Fruit fly (Drosophila melanogaster) whole organism, embryonic: ENCODE measurements around the gene CG10019.

ENCODE experiments used
- CG10209 ChIP-seq: fragments of 200-800 bp; sonication (Bioruptor generic); optimal IDR thresholded peaks from 3 replicates; lab custom pipeline; 2017; ENCODE audit warnings: missing biosample characterization, mild to moderate bottlenecking, missing genetic modification characterization, missing genetic modification reagents
- CG10321 ChIP-seq: fragments of 200-800 bp; sonication (Bioruptor generic); IDR thresholded peaks from 2 replicates; pipeline ENCODE4 v1.3.6; 2022; ENCODE audit warnings: missing biosample characterization, missing genetic modification characterization
- CG10366 ChIP-seq: fragments of 200-800 bp; sonication (Bioruptor generic); IDR thresholded peaks from 2 replicates; pipeline ENCODE4 v1.3.6; 2022; ENCODE audit warnings: missing biosample characterization, missing genetic modification characterization
- CG11723 ChIP-seq: fragments of 200-800 bp; sonication (Bioruptor generic); optimal IDR thresholded peaks from 2 replicates; lab custom pipeline; 2017; ENCODE audit warnings: missing biosample characterization, mild to moderate bottlenecking, missing genetic modification characterization
- CG13296 ChIP-seq: fragments of 200-800 bp; sonication (Bioruptor generic); optimal IDR thresholded peaks from 3 replicates; lab custom pipeline; 2018; ENCODE audit warnings: missing biosample characterization, mild to moderate bottlenecking, missing genetic modification characterization
- CG14441 ChIP-seq: fragments of 200-800 bp; sonication (Bioruptor generic); IDR thresholded peaks from 2 replicates; pipeline ENCODE4 v1.3.6; 2022; ENCODE audit warnings: missing biosample characterization, missing genetic modification characterization
- CG17385 ChIP-seq: fragments of 200-800 bp; sonication (Bioruptor generic); optimal IDR thresholded peaks from 3 replicates; lab custom pipeline; 2018; ENCODE audit warnings: missing biosample characterization, mild to moderate bottlenecking, missing genetic modification characterization
- CG18262 ChIP-seq: fragments of 200-800 bp; optimal IDR thresholded peaks from 3 replicates; lab custom pipeline; 2019; ENCODE audit warnings: missing biosample characterization, mild to moderate bottlenecking, missing genetic modification characterization, moderate library complexity
- CG1832 ChIP-seq: fragments of 200-800 bp; sonication (Bioruptor generic); optimal IDR thresholded peaks from 2 replicates; lab custom pipeline; 2017; ENCODE audit warnings: missing biosample characterization, mild to moderate bottlenecking, missing genetic modification characterization, inconsistent platforms
- CG2875 ChIP-seq: fragments of 200-800 bp; sonication (Bioruptor generic); optimal IDR thresholded peaks from 2 replicates; lab custom pipeline; 2017; ENCODE audit warnings: missing biosample characterization, mild to moderate bottlenecking, missing genetic modification characterization, missing genetic modification reagents
- CG2889 ChIP-seq: fragments of 200-800 bp; sonication (Bioruptor generic); IDR thresholded peaks from 3 replicates; pipeline ENCODE4 v1.3.6; 2022; ENCODE audit warnings: missing biosample characterization, missing genetic modification characterization
- CG31441 ChIP-seq: fragments of 200-800 bp; sonication (Bioruptor generic); IDR thresholded peaks from 2 replicates; pipeline ENCODE4 v1.3.6; 2022; ENCODE audit warnings: missing biosample characterization, missing genetic modification characterization
- CG42726 ChIP-seq: fragments of 200-800 bp; sonication (Bioruptor generic); IDR thresholded peaks from 2 replicates; pipeline ENCODE4 v1.3.6; 2022; ENCODE audit warnings: missing biosample characterization, missing genetic modification characterization; ENCODE audit not compliant: partially characterized antibody
- CG6765 ChIP-seq: fragments of 200-800 bp; sonication (Bioruptor generic); optimal IDR thresholded peaks from 3 replicates; lab custom pipeline; 2017; ENCODE audit warnings: missing biosample characterization, mild to moderate bottlenecking, missing genetic modification characterization
- CG6854 ChIP-seq: fragments of 200-800 bp; sonication (Bioruptor generic); optimal IDR thresholded peaks from 3 replicates; lab custom pipeline; 2017; ENCODE audit warnings: missing biosample characterization, mild to moderate bottlenecking, missing genetic modification characterization
- CG9727 ChIP-seq: fragments of 200-800 bp; sonication (Bioruptor generic); optimal IDR thresholded peaks from 3 replicates; lab custom pipeline; 2017; ENCODE audit warnings: missing biosample characterization, mild to moderate bottlenecking, missing genetic modification characterization
- Dbx ChIP-seq: fragments of 200-800 bp; sonication (Bioruptor generic); IDR thresholded peaks from 3 replicates; pipeline ENCODE4 v1.3.6; 2022; ENCODE audit warnings: missing biosample characterization, missing genetic modification characterization
- Dip2 ChIP-seq: fragments of 200-800 bp; sonication (Bioruptor generic); IDR thresholded peaks from 2 replicates; pipeline ENCODE4 v1.3.6; 2022; ENCODE audit warnings: missing biosample characterization, missing genetic modification characterization
- MTF-1 ChIP-seq: fragments of 200-800 bp; sonication (Bioruptor generic); optimal IDR thresholded peaks from 2 replicates; lab custom pipeline; 2018; ENCODE audit warnings: missing biosample characterization, mild to moderate bottlenecking, missing genetic modification characterization, borderline replicate concordance
- Nf-YC ChIP-seq: fragments of 200-800 bp; optimal IDR thresholded peaks from 3 replicates; lab custom pipeline; 2019; ENCODE audit warnings: missing biosample characterization, mild to moderate bottlenecking, missing genetic modification characterization, moderate library complexity
- Oaz ChIP-seq: fragments of 200-800 bp; sonication (Bioruptor generic); IDR thresholded peaks from 2 replicates; pipeline ENCODE4 v1.3.6; 2022; ENCODE audit warnings: missing biosample characterization, missing genetic modification characterization
- Trl ChIP-seq, 3 experiments: fragments of >200 bp in 2 of 3; fragments of 200-800 bp in 1 of 3; sonication (Bioruptor generic) in 1 of 3; optimal IDR thresholded peaks; 2 replicates in 1 of 3; 3 replicates in 2 of 3; lab custom pipeline; 2016 to 2017; ENCODE audit warnings: missing biosample characterization in 1 of 3, missing genetic modification characterization in 1 of 3
- ap ChIP-seq: fragments of 200-800 bp; sonication (Bioruptor generic); IDR thresholded peaks from 2 replicates; pipeline ENCODE4 v1.3.6; 2022; ENCODE audit warnings: missing biosample characterization, missing genetic modification characterization
- ash1 ChIP-seq: fragments of 200-800 bp; sonication (Bioruptor generic); optimal IDR thresholded peaks from 2 replicates; lab custom pipeline; 2018; ENCODE audit warnings: missing biosample characterization, mild to moderate bottlenecking, missing genetic modification characterization
- az2 ChIP-seq: fragments of 200-800 bp; sonication (Bioruptor generic); optimal IDR thresholded peaks from 3 replicates; lab custom pipeline; 2016; ENCODE audit warnings: missing biosample characterization, missing genetic modification characterization
- bab2 ChIP-seq: fragments of 200-800 bp; sonication (Bioruptor generic); optimal IDR thresholded peaks from 2 replicates; lab custom pipeline; 2016; ENCODE audit warnings: missing biosample characterization, missing genetic modification characterization
- cad ChIP-seq: fragments of >200 bp; optimal IDR thresholded peaks from 2 replicates; lab custom pipeline; 2017; ENCODE audit warnings: missing biosample characterization, missing genetic modification characterization
- cg ChIP-seq: fragments of 200-800 bp; sonication (Bioruptor generic); optimal IDR thresholded peaks from 3 replicates; lab custom pipeline; 2019; ENCODE audit warnings: missing biosample characterization, mild to moderate bottlenecking, missing genetic modification characterization, moderate library complexity
- chn ChIP-seq: fragments of 200-800 bp; sonication (Bioruptor generic); optimal IDR thresholded peaks from 2 replicates; lab custom pipeline; 2016; ENCODE audit warnings: missing biosample characterization, missing genetic modification characterization
- corto ChIP-seq: fragments of 200-800 bp; sonication (Bioruptor generic); optimal IDR thresholded peaks from 2 replicates; lab custom pipeline; 2016; ENCODE audit warnings: missing biosample characterization, mild to moderate bottlenecking, missing genetic modification characterization, moderate library complexity
- emc ChIP-seq: fragments of 200-800 bp; sonication (Bioruptor generic); optimal IDR thresholded peaks from 2 replicates; lab custom pipeline; 2016; ENCODE audit warnings: missing biosample characterization, missing genetic modification characterization
- ewg ChIP-seq: fragments of 200-800 bp; sonication (Bioruptor generic); optimal IDR thresholded peaks from 3 replicates; lab custom pipeline; 2017; ENCODE audit warnings: mild to moderate bottlenecking, missing biosample characterization, missing genetic modification reagents, missing genetic modification characterization
- exex ChIP-seq: fragments of 200-800 bp; sonication (Bioruptor generic); optimal IDR thresholded peaks from 4 replicates; lab custom pipeline; 2018; ENCODE audit warnings: missing biosample characterization, mild to moderate bottlenecking, missing genetic modification characterization, moderate library complexity
- ftz-f1 ChIP-seq: fragments of 200-800 bp; sonication (Bioruptor generic); optimal IDR thresholded peaks from 2 replicates; lab custom pipeline; 2016; ENCODE audit warnings: missing biosample characterization, missing genetic modification characterization
- gem ChIP-seq: fragments of 200-800 bp; sonication (Bioruptor generic); optimal IDR thresholded peaks from 2 replicates; lab custom pipeline; 2019; ENCODE audit warnings: missing biosample characterization, mild to moderate bottlenecking, missing genetic modification characterization, moderate library complexity
- hb ChIP-seq: fragments of 200-800 bp; sonication (Bioruptor generic); IDR thresholded peaks from 3 replicates; pipeline ENCODE4 v1.3.6; 2022; ENCODE audit warnings: missing biosample characterization, missing genetic modification characterization; ENCODE audit not compliant: partially characterized antibody
- jigr1 ChIP-seq: fragments of 200-800 bp; sonication (Bioruptor generic); IDR thresholded peaks from 3 replicates; pipeline ENCODE4 v1.3.6; 2022; ENCODE audit warnings: missing biosample characterization, missing genetic modification characterization
- klu ChIP-seq: fragments of 200-800 bp; sonication (Bioruptor generic); IDR thresholded peaks from 2 replicates; pipeline ENCODE4 v1.3.6; 2022; ENCODE audit warnings: missing biosample characterization, missing genetic modification characterization
- pzg ChIP-seq: fragments of 200-800 bp; sonication (Bioruptor generic); optimal IDR thresholded peaks from 3 replicates; lab custom pipeline; 2018; ENCODE audit warnings: missing biosample characterization, mild to moderate bottlenecking, missing genetic modification characterization, moderate library complexity
- repo ChIP-seq: fragments of 200-800 bp; sonication (Bioruptor generic); optimal IDR thresholded peaks from 2 replicates; lab custom pipeline; 2016; ENCODE audit warnings: missing biosample characterization, missing genetic modification characterization
- row ChIP-seq: fragments of 200-800 bp; sonication (Bioruptor generic); IDR thresholded peaks from 3 replicates; pipeline ENCODE4 v1.3.6; 2022; ENCODE audit warnings: missing biosample characterization, missing genetic modification characterization
- slbo ChIP-seq: fragments of 200-800 bp; sonication (Bioruptor generic); IDR thresholded peaks from 2 replicates; pipeline ENCODE4 v1.3.6; 2022; ENCODE audit warnings: missing biosample characterization, missing genetic modification characterization
- sug ChIP-seq: fragments of 200-800 bp; optimal IDR thresholded peaks from 2 replicates; lab custom pipeline; 2019; ENCODE audit warnings: missing biosample characterization, mild to moderate bottlenecking, missing genetic modification characterization, moderate library complexity
- tx ChIP-seq: fragments of 200-800 bp; sonication (Bioruptor generic); optimal IDR thresholded peaks from 2 replicates; lab custom pipeline; 2016; ENCODE audit warnings: missing biosample characterization, missing genetic modification characterization
- vvl ChIP-seq: fragments of 200-800 bp; sonication (Bioruptor generic); IDR thresholded peaks from 2 replicates; pipeline ENCODE4 v1.3.6; 2022; ENCODE audit warnings: missing biosample characterization, missing genetic modification characterization

The CG10019 gene

dm6 chr2L:3682489-3682888 is 47.8 kb upstream of the CG10019 start (continued):
- TF ChIP-seq CG13296 (GFP tag; lab: Kevin White, UChicago) (no peak), MTF-1 (GFP tag; lab: Kevin White, UChicago) (no peak), vvl (GFP tag; lab: Robert Waterston, UW) (peak; percentile 29; the same call in 1 of the 2 replicates), Dbx (GFP tag; lab: Robert Waterston, UW) (no peak), CG10366 (no peak), Nf-YC (tag; lab: Kevin White, UChicago) (peak; percentile 93), CG31441 (GFP tag; lab: Robert Waterston, UW) (no peak), cg (GFP tag; lab: Kevin White, UChicago) (no peak), CG1832 (GFP tag; lab: Kevin White, UChicago) (peak; percentile 45), emc (GFP tag; lab: Kevin White, UChicago) (no peak), CG11723 (GFP tag; lab: Kevin White, UChicago) (no peak), ewg (GFP tag; lab: Kevin White, UChicago) (peak; percentile 31), CG14441 (GFP tag; lab: Robert Waterston, UW) (no peak), chn (GFP tag; lab: Kevin White, UChicago) (no peak), Trl (optimal IDR thresholded peaks at IDR 0.05; lab: Kevin White, UChicago) (peak in 1 of 2 experiments; percentile 5), Trl (GFP tag; optimal IDR thresholded peaks at IDR 0.05; lab: Kevin White, UChicago) (no peak), CG42726 (no peak), Oaz (GFP tag; lab: Robert Waterston, UW) (no peak), CG17385 (GFP tag; lab: Kevin White, UChicago) (no peak), gem (tag; lab: Kevin White, UChicago) (no peak), az2 (no peak), ash1 (GFP tag; lab: Kevin White, UChicago) (no peak), klu (GFP tag; lab: Robert Waterston, UW) (no peak), pzg (no peak), CG10209 (GFP tag; lab: Kevin White, UChicago) (no peak), CG6765 (GFP tag; lab: Kevin White, UChicago) (no peak), CG9727 (no peak), cad (GFP tag; lab: Kevin White, UChicago) (no peak), tx (no peak), repo (no peak), row (no peak), CG2889 (no peak), corto (no peak), Dip2 (no peak), slbo (no peak), ap (no peak), exex (tag; lab: Kevin White, UChicago) (no peak), CG10321 (GFP tag; lab: Robert Waterston, UW) (peak; percentile 81), jigr1 (GFP tag; lab: Robert Waterston, UW) (no peak), bab2 (GFP tag; lab: Kevin White, UChicago) (no peak), CG2875 (no peak), sug (tag; lab: Kevin White, UChicago) (no peak), CG6854 (GFP tag; lab: Kevin White, UChicago) (no peak), hb (no peak), ftz-f1 (no peak), CG18262 (no peak)
